Fruit fly (Drosophila melanogaster): ENCODE measurements around the gene CG32069.

DNA sequence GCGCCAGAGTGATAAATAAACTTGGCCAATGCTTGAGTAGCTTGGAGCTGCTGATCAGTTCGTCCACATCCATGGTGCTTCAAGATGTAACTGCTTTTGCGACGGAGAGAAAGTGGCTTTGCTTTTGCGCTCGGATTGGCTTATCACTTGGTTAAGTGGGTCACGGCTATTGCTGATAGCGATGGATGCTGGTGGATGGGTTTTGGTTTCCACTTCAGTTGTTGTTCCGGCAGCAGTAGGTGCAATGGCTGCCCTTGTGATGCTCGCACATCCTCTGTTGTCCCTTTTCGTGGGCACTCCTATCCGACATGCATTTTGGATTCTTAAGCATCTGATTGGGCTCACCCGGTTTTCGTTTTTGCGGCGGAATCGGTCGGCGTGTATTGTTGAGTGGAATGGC, 31.9 kb upstream of the CG32069 start:
- TF ChIP-seq Fer2 (tag; optimal IDR thresholded peaks at IDR 0.05) (no peak), az2 (GFP tag; optimal IDR thresholded peaks at IDR 0.05) (no peak), CG33213 (GFP tag; optimal IDR thresholded peaks at IDR 0.05) (no peak), CG2202 (tag; optimal IDR thresholded peaks at IDR 0.05) (no peak), kah (GFP tag; optimal IDR thresholded peaks at IDR 0.05) (no peak), inv (GFP tag; IDR thresholded peaks at IDR 0.05; ENCODE audit: partially characterized antibody) (no peak), pros (GFP tag; optimal IDR thresholded peaks at IDR 0.05) (no peak), CG1792 (GFP tag; optimal IDR thresholded peaks at IDR 0.05) (no peak), Mad (GFP tag; optimal IDR thresholded peaks at IDR 0.05) (no peak), NfI (GFP tag; optimal IDR thresholded peaks at IDR 0.05) (no peak)
